Worm (Caenorhabditis elegans): ENCODE data around the gene hsd-3.

ce11 chrX:4976530-4976929 lies 32.6 kb upstream of the hsd-3 start, which contains the start of gene lfi-1:
- TF ChIP-seq unc-39 (tag; optimal IDR thresholded peaks at IDR 0.05), result no peak
- TF ChIP-seq nhr-237 (tag; optimal IDR thresholded peaks at IDR 0.05), result no peak
- no peak for TF ChIP-seq unc-120 (tag; optimal IDR thresholded peaks at IDR 0.05; ENCODE audit: poor library complexity, severe bottlenecking)
- TF ChIP-seq elt-3 (tag; optimal IDR thresholded peaks at IDR 0.05), result no peak
- no peak for TF ChIP-seq nhr-76 (tag; optimal IDR thresholded peaks at IDR 0.05)
- no peak for TF ChIP-seq pha-4 (tag; optimal IDR thresholded peaks at IDR 0.05)

Measured in whole organism, mixed stage, embryonic.